Worm (Caenorhabditis elegans) whole organism, L4 larva: ENCODE data around the gene R01B10.2.

Experiments
- ceh-62 ChIP-seq: sonication (generic microtip); optimal IDR thresholded peaks from 2 replicates; lab custom pipeline; 2017; ENCODE audit warnings: missing biosample characterization, missing genetic modification characterization
- ceh-82 ChIP-seq: sonication (generic microtip); optimal IDR thresholded peaks from 2 replicates; lab custom pipeline; 2017; ENCODE audit warnings: missing biosample characterization, missing genetic modification characterization
- daf-8 ChIP-seq: fragments of 200-800 bp; sonication (Bioruptor generic); IDR thresholded peaks from 2 replicates; pipeline ENCODE4 v1.3.6; 2022; ENCODE audit warnings: missing genetic modification characterization, missing compliant biosample characterization
- dve-1 ChIP-seq: sonication (generic microtip); optimal IDR thresholded peaks from 2 replicates; lab custom pipeline; 2017; ENCODE audit warnings: antibody characterized with exemption, mild to moderate bottlenecking, missing genetic modification characterization, missing compliant biosample characterization; ENCODE audit not compliant: insufficient read depth
- hlh-30 ChIP-seq: sonication (generic microtip); optimal IDR thresholded peaks from 2 replicates; lab custom pipeline; 2017; ENCODE audit warnings: antibody characterized with exemption, mild to moderate bottlenecking, missing genetic modification characterization, missing compliant biosample characterization; ENCODE audit not compliant: insufficient read depth
- lin-15B ChIP-seq: fragments of 150-350 bp; sonication (generic microtip); optimal IDR thresholded peaks from 3 replicates; lab custom pipeline; 2014; ENCODE audit warnings: missing biosample characterization, missing genetic modification characterization
- mxl-2 ChIP-seq: fragments of 200-800 bp; sonication (Bioruptor generic); conservative IDR thresholded peaks from 2 replicates; pipeline ENCODE4 v1.3.6; 2022; ENCODE audit warnings: missing genetic modification reagents, missing genetic modification characterization, missing compliant biosample characterization
- nhr-77 ChIP-seq: fragments of 150-350 bp; optimal IDR thresholded peaks from 2 replicates; lab custom pipeline; 2014; ENCODE audit warnings: missing biosample characterization, missing genetic modification characterization
- pqm-1 ChIP-seq: sonication (generic microtip); optimal IDR thresholded peaks from 2 replicates; lab custom pipeline; 2017; ENCODE audit warnings: missing biosample characterization, missing genetic modification characterization

- TF ChIP-seq hlh-30 (tag; lab: Kevin White, UChicago) (no peak), lin-15B (tag; lab: Kevin White, UChicago) (no peak), pqm-1 (tag; lab: Kevin White, UChicago) (no peak), mxl-2 (GFP tag; lab: Robert Waterston, UW) (no peak), ceh-82 (tag; lab: Kevin White, UChicago) (no peak), daf-8 (GFP tag; lab: Robert Waterston, UW) (no peak), nhr-77 (tag; lab: Kevin White, UChicago) (no peak), ceh-62 (no peak), dve-1 (tag; lab: Kevin White, UChicago) (no peak)
Measured at ce11 chrV:6055289-6055688, 14.0 kb upstream of the R01B10.2 start, which contains the start of gene srd-20.
